Fruit fly (Drosophila melanogaster) whole organism, embryonic: ENCODE measurements around the gene Invadolysin.

Experiments
- Atf-2 ChIP-seq: fragments of 200-800 bp; sonication (Bioruptor generic); optimal IDR thresholded peaks from 2 replicates; lab custom pipeline; 2016; ENCODE audit warnings: missing biosample characterization, missing genetic modification characterization
- CG10209 ChIP-seq: fragments of 200-800 bp; sonication (Bioruptor generic); optimal IDR thresholded peaks from 3 replicates; lab custom pipeline; 2017; ENCODE audit warnings: missing biosample characterization, mild to moderate bottlenecking, missing genetic modification characterization, missing genetic modification reagents
- CG10274 ChIP-seq: fragments of 200-800 bp; sonication (Bioruptor generic); optimal IDR thresholded peaks from 3 replicates; lab custom pipeline; 2017; ENCODE audit warnings: missing biosample characterization, mild to moderate bottlenecking, missing genetic modification characterization
- CG12155 ChIP-seq: fragments of 200-800 bp; sonication (Bioruptor generic); optimal IDR thresholded peaks from 3 replicates; lab custom pipeline; 2016; ENCODE audit warnings: missing biosample characterization, missing genetic modification characterization
- CG12391 ChIP-seq: fragments of 200-800 bp; sonication (Bioruptor generic); optimal IDR thresholded peaks from 3 replicates; lab custom pipeline; 2018; ENCODE audit warnings: missing biosample characterization, mild to moderate bottlenecking, missing genetic modification characterization, moderate library complexity
- CG13894 ChIP-seq: fragments of 200-800 bp; sonication (Bioruptor generic); optimal IDR thresholded peaks from 3 replicates; lab custom pipeline; 2018; ENCODE audit warnings: missing biosample characterization, mild to moderate bottlenecking, missing genetic modification characterization, moderate library complexity
- CG17802 ChIP-seq: fragments of 200-800 bp; sonication (Bioruptor generic); optimal IDR thresholded peaks from 2 replicates; lab custom pipeline; 2018; ENCODE audit warnings: missing biosample characterization, mild to moderate bottlenecking, missing genetic modification characterization, moderate library complexity
- CG2202 ChIP-seq: fragments of 200-800 bp; sonication (Bioruptor generic); optimal IDR thresholded peaks from 2 replicates; lab custom pipeline; 2018; ENCODE audit warnings: missing biosample characterization, mild to moderate bottlenecking, missing genetic modification characterization
- CG2678 ChIP-seq: fragments of 200-800 bp; sonication (Bioruptor generic); optimal IDR thresholded peaks from 3 replicates; lab custom pipeline; 2019; ENCODE audit warnings: missing biosample characterization, mild to moderate bottlenecking, missing genetic modification characterization, moderate library complexity
- CG3065 ChIP-seq: fragments of 200-800 bp; sonication (Bioruptor generic); optimal IDR thresholded peaks from 2 replicates; lab custom pipeline; 2016; ENCODE audit warnings: missing biosample characterization, missing genetic modification characterization
- CG31224 ChIP-seq: fragments of 200-800 bp; sonication (Bioruptor generic); IDR thresholded peaks from 2 replicates; pipeline ENCODE4 v1.3.6; 2022; ENCODE audit warnings: missing biosample characterization, missing genetic modification characterization
- CG34224 ChIP-seq: fragments of 200-800 bp; sonication (Bioruptor generic); IDR thresholded peaks from 3 replicates; pipeline ENCODE4 v1.3.6; 2022; ENCODE audit warnings: missing biosample characterization, missing genetic modification characterization; ENCODE audit not compliant: partially characterized antibody
- CG4360 ChIP-seq: fragments of 200-800 bp; sonication (Bioruptor generic); IDR thresholded peaks from 2 replicates; pipeline ENCODE4 v1.3.6; 2022; ENCODE audit warnings: missing biosample characterization, missing genetic modification characterization
- CG4424 ChIP-seq: fragments of 200-800 bp; sonication (Bioruptor generic); optimal IDR thresholded peaks from 3 replicates; lab custom pipeline; 2016; ENCODE audit warnings: missing biosample characterization, missing genetic modification characterization
- CG6175 ChIP-seq: fragments of 200-800 bp; sonication (Bioruptor generic); IDR thresholded peaks from 3 replicates; pipeline ENCODE4 v1.3.6; 2022; ENCODE audit warnings: missing biosample characterization, missing genetic modification characterization
- CG7928 ChIP-seq: fragments of 200-800 bp; sonication (Bioruptor generic); optimal IDR thresholded peaks from 2 replicates; lab custom pipeline; 2017; ENCODE audit warnings: missing biosample characterization, mild to moderate bottlenecking, missing genetic modification characterization
- CG8290 ChIP-seq, 3 experiments: fragments of 200-800 bp; sonication (Bioruptor generic); optimal IDR thresholded peaks; 2 replicates each; lab custom pipeline; 2016 to 2019; ENCODE audit warnings: missing biosample characterization in 3 of 3, missing genetic modification characterization in 3 of 3, mild to moderate bottlenecking in 2 of 3, moderate library complexity in 1 of 3
- Chrac-16 ChIP-seq: fragments of 200-800 bp; sonication (Bioruptor generic); optimal IDR thresholded peaks from 3 replicates; lab custom pipeline; 2016; ENCODE audit warnings: missing biosample characterization, missing genetic modification characterization
- CkIIα-i1 ChIP-seq: fragments of 200-800 bp; sonication (Bioruptor generic); IDR thresholded peaks from 2 replicates; pipeline ENCODE4 v1.3.6; 2022; ENCODE audit warnings: missing biosample characterization, missing genetic modification characterization
- Dad ChIP-seq: fragments of 200-800 bp; sonication (Bioruptor generic); optimal IDR thresholded peaks from 3 replicates; lab custom pipeline; 2016; ENCODE audit warnings: missing biosample characterization, missing genetic modification characterization
- Dek ChIP-seq: fragments of 200-800 bp; sonication (Bioruptor generic); optimal IDR thresholded peaks from 3 replicates; lab custom pipeline; 2019; ENCODE audit warnings: missing biosample characterization, mild to moderate bottlenecking, missing genetic modification characterization, moderate library complexity
- Dll ChIP-seq: fragments of 200-800 bp; sonication (Bioruptor generic); IDR thresholded peaks from 4 replicates; pipeline ENCODE4 v1.3.6; 2022; ENCODE audit warnings: missing biosample characterization, missing genetic modification characterization; ENCODE audit not compliant: partially characterized antibody
- E2f1 ChIP-seq: fragments of 200-800 bp; sonication (Bioruptor generic); IDR thresholded peaks from 2 replicates; pipeline ENCODE4 v1.3.6; 2022; ENCODE audit warnings: missing biosample characterization, missing genetic modification characterization
- Elba2 ChIP-seq: fragments of 200-800 bp; sonication (Bioruptor generic); optimal IDR thresholded peaks from 3 replicates; lab custom pipeline; 2016; ENCODE audit warnings: missing biosample characterization, missing genetic modification characterization
- Fer1 ChIP-seq: fragments of 200-800 bp; sonication (Bioruptor generic); optimal IDR thresholded peaks from 2 replicates; lab custom pipeline; 2017; ENCODE audit warnings: missing biosample characterization, mild to moderate bottlenecking, missing genetic modification characterization
- H15 ChIP-seq: fragments of 200-800 bp; sonication (Bioruptor generic); IDR thresholded peaks from 3 replicates; pipeline ENCODE4 v1.3.6; 2022; ENCODE audit warnings: missing biosample characterization, missing genetic modification characterization
- HHEX ChIP-seq: fragments of 200-800 bp; sonication (Bioruptor generic); optimal IDR thresholded peaks from 3 replicates; lab custom pipeline; 2017; ENCODE audit warnings: missing biosample characterization, mild to moderate bottlenecking, missing genetic modification characterization, missing genetic modification reagents
- HLH4C ChIP-seq: fragments of 200-800 bp; sonication (Bioruptor generic); IDR thresholded peaks from 3 replicates; pipeline ENCODE4 v1.3.6; 2022; ENCODE audit warnings: missing biosample characterization, missing genetic modification characterization; ENCODE audit not compliant: partially characterized antibody
- Lhr ChIP-seq: fragments of 200-800 bp; sonication (Bioruptor generic); optimal IDR thresholded peaks from 3 replicates; lab custom pipeline; 2017; ENCODE audit warnings: mild to moderate bottlenecking, missing biosample characterization, missing genetic modification reagents, missing genetic modification characterization
- Lpt ChIP-seq: fragments of >200 bp; optimal IDR thresholded peaks from 2 replicates; lab custom pipeline; 2018; ENCODE audit warnings: missing biosample characterization, missing genetic modification characterization
- MBD-R2 ChIP-seq: fragments of 200-800 bp; sonication (Bioruptor generic); IDR thresholded peaks from 2 replicates; pipeline ENCODE4 v1.3.6; 2022; ENCODE audit warnings: missing biosample characterization, missing genetic modification characterization
- NC2α ChIP-seq: fragments of 200-800 bp; sonication (Bioruptor generic); optimal IDR thresholded peaks from 2 replicates; lab custom pipeline; 2016; ENCODE audit warnings: missing biosample characterization, missing genetic modification characterization
- Ravus ChIP-seq: fragments of 200-800 bp; sonication (Bioruptor generic); IDR thresholded peaks from 2 replicates; pipeline ENCODE4 v1.3.6; 2022; ENCODE audit warnings: missing biosample characterization, missing genetic modification characterization
- Rx ChIP-seq: fragments of 200-800 bp; sonication (Bioruptor generic); IDR thresholded peaks from 2 replicates; pipeline ENCODE4 v1.3.6; 2022; ENCODE audit warnings: missing biosample characterization, missing genetic modification characterization
- Usf ChIP-seq: fragments of 200-800 bp; sonication (Bioruptor generic); optimal IDR thresholded peaks from 2 replicates; lab custom pipeline; 2017; ENCODE audit warnings: missing genotype, missing biosample characterization, missing genetic modification characterization
- aop ChIP-seq: fragments of 200-800 bp; sonication (Bioruptor generic); IDR thresholded peaks from 2 replicates; pipeline ENCODE4 v1.3.6; 2022; ENCODE audit warnings: missing biosample characterization, missing genetic modification characterization
- ash1 ChIP-seq: fragments of 200-800 bp; sonication (Bioruptor generic); optimal IDR thresholded peaks from 2 replicates; lab custom pipeline; 2018; ENCODE audit warnings: missing biosample characterization, mild to moderate bottlenecking, missing genetic modification characterization
- ato ChIP-seq: fragments of 200-800 bp; sonication (Bioruptor generic); IDR thresholded peaks from 2 replicates; pipeline ENCODE4 v1.3.6; 2022; ENCODE audit warnings: missing biosample characterization, missing genetic modification characterization; ENCODE audit not compliant: partially characterized antibody
- inv ChIP-seq: fragments of 200-800 bp; sonication (Bioruptor generic); IDR thresholded peaks from 2 replicates; pipeline ENCODE4 v1.3.6; 2022; ENCODE audit warnings: missing biosample characterization, missing genetic modification characterization; ENCODE audit not compliant: partially characterized antibody
- luna ChIP-seq: fragments of 200-800 bp; sonication (Bioruptor generic); optimal IDR thresholded peaks from 2 replicates; lab custom pipeline; 2016; ENCODE audit warnings: missing biosample characterization, missing genetic modification characterization
- nerfin-2 ChIP-seq: fragments of 200-800 bp; sonication (Bioruptor generic); IDR thresholded peaks from 2 replicates; pipeline ENCODE4 v1.3.6; 2022; ENCODE audit warnings: missing biosample characterization, missing genetic modification characterization; ENCODE audit not compliant: partially characterized antibody
- nom ChIP-seq: fragments of 200-800 bp; sonication (Bioruptor generic); optimal IDR thresholded peaks from 2 replicates; lab custom pipeline; 2017; ENCODE audit warnings: missing biosample characterization, missing genetic modification characterization, mild to moderate bottlenecking, moderate library complexity, missing genetic modification reagents
- otp ChIP-seq: fragments of 200-800 bp; sonication (Bioruptor generic); IDR thresholded peaks from 3 replicates; pipeline ENCODE4, ENCODE4 v1.3.6; 2022; ENCODE audit warnings: missing biosample characterization, missing genetic modification characterization
- psq ChIP-seq: fragments of 200-800 bp; sonication (Bioruptor generic); optimal IDR thresholded peaks from 2 replicates; lab custom pipeline; 2017; ENCODE audit warnings: missing biosample characterization, missing genetic modification characterization
- run ChIP-seq: fragments of 200-800 bp; sonication (Bioruptor generic); optimal IDR thresholded peaks from 3 replicates; lab custom pipeline; 2018; ENCODE audit warnings: missing biosample characterization, mild to moderate bottlenecking, missing genetic modification characterization
- sr ChIP-seq: fragments of 200-800 bp; sonication (Bioruptor generic); IDR thresholded peaks from 3 replicates; pipeline ENCODE4 v1.3.6; 2022; ENCODE audit warnings: missing biosample characterization, missing genetic modification characterization
- ssp ChIP-seq: fragments of 200-800 bp; sonication (Bioruptor generic); IDR thresholded peaks from 2 replicates; pipeline ENCODE4 v1.3.6; 2022; ENCODE audit warnings: missing biosample characterization, missing genetic modification characterization
- twi ChIP-seq: fragments of 200-800 bp; optimal IDR thresholded peaks from 2 replicates; lab custom pipeline; 2019; ENCODE audit warnings: missing biosample characterization, mild to moderate bottlenecking, missing genetic modification characterization, moderate library complexity
- vfl ChIP-seq: fragments of 200-800 bp; sonication (Bioruptor generic); optimal IDR thresholded peaks from 2 replicates; lab custom pipeline; 2016; ENCODE audit warnings: missing biosample characterization, missing genetic modification characterization

The Invadolysin gene

DNA sequence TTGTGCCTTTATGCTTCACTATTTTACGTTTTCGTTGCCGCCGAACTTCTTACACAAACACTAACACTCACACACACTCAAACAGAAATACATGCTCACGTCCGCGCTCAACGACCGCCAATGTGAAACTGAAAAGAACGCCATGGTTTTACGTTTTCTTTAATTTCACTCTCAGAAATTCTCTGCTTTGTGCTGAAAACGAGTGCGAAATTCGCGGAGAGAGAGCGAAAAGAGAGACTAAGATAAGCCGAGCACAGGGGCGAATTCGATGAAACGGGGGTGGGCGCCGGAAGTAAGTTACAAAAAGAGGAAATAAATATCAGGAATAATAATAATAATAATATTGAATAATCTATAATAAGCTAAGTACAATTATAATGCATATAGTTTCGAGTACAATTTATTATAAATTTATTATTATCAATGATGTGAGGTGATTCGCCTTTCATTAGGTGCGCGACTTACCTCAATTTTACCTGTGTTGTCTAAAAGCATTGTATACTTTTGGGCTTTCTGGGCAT lies 25.9 kb downstream of the Invadolysin start, which contains the start of gene Best1 (continued):
- peak; percentile 69 for TF ChIP-seq CG17802
- peak; percentile 81 for TF ChIP-seq run (tag; lab: Kevin White, UChicago)
- peak; percentile 76 for TF ChIP-seq vfl (GFP tag; lab: Kevin White, UChicago)
- peak; percentile 55; the same call in 1 of the 2 replicates for TF ChIP-seq CkIIα-i1 (GFP tag; lab: Robert Waterston, UW)
- peak; percentile 67 for TF ChIP-seq Lhr (GFP tag; lab: Kevin White, UChicago)
- no peak for TF ChIP-seq Atf-2 (GFP tag; lab: Kevin White, UChicago)
- TF ChIP-seq Ravus, result peak; percentile 58
- TF ChIP-seq inv, result peak; percentile 72
- peak; percentile 82 for TF ChIP-seq CG34224
- peak; percentile 84 for TF ChIP-seq Chrac-16 (GFP tag; lab: Kevin White, UChicago)
- peak; percentile 74 for TF ChIP-seq CG10274 (GFP tag; lab: Kevin White, UChicago)
- TF ChIP-seq CG13894 (tag; lab: Kevin White, UChicago), result peak; percentile 93
- peak; percentile 33 for TF ChIP-seq luna (GFP tag; lab: Kevin White, UChicago)
- peak; percentile 80 for TF ChIP-seq Rx (GFP tag; lab: Robert Waterston, UW)
- peak; percentile 79 for TF ChIP-seq CG2202 (tag; lab: Kevin White, UChicago)
- TF ChIP-seq nerfin-2 (GFP tag; lab: Robert Waterston, UW), result peak; percentile 54
- no peak for TF ChIP-seq NC2α (GFP tag; lab: Kevin White, UChicago)
- TF ChIP-seq CG2678 (tag; lab: Kevin White, UChicago), result peak; percentile 94
- peak; percentile 23 for TF ChIP-seq Elba2
- peak; percentile 100 for TF ChIP-seq aop (GFP tag; lab: Robert Waterston, UW)
- TF ChIP-seq H15 (GFP tag; lab: Robert Waterston, UW), result peak; percentile 93
- peak; percentile 89 for TF ChIP-seq psq
- peak; percentile 54; the same call in 1 of the 2 replicates for TF ChIP-seq ato (GFP tag; lab: Robert Waterston, UW)
- TF ChIP-seq ssp (GFP tag; lab: Robert Waterston, UW), result peak; percentile 77
- TF ChIP-seq CG8290 (GFP tag; optimal IDR thresholded peaks at IDR 0.05; lab: Kevin White, UChicago), result peak; percentile 18
- peak; percentile 30 to 87 for TF ChIP-seq CG8290 (tag; optimal IDR thresholded peaks at IDR 0.05; lab: Kevin White, UChicago)
- TF ChIP-seq HHEX (GFP tag; lab: Kevin White, UChicago), result peak; percentile 91
- TF ChIP-seq CG7928 (GFP tag; lab: Kevin White, UChicago), result peak; percentile 32
- TF ChIP-seq sr, result peak; percentile 75; the same call in 2 of the 3 replicates
- peak; percentile 85 for TF ChIP-seq CG12155 (GFP tag; lab: Kevin White, UChicago)
- no peak for TF ChIP-seq Lpt (GFP tag; lab: Kevin White, UChicago)
- TF ChIP-seq CG31224 (GFP tag; lab: Robert Waterston, UW), result peak; percentile 87
- peak; percentile 85 for TF ChIP-seq MBD-R2 (GFP tag; lab: Robert Waterston, UW)
- TF ChIP-seq ash1, result peak; percentile 0
- TF ChIP-seq CG6175, result peak; percentile 86
- TF ChIP-seq nom (GFP tag; lab: Kevin White, UChicago), result peak; percentile 86
- TF ChIP-seq otp (GFP tag; lab: Robert Waterston, UW), result peak; percentile 89; the same call in 2 of the 3 replicates
- peak; percentile 55; the same call in 2 of the 4 replicates for TF ChIP-seq Dll (GFP tag; lab: Robert Waterston, UW)
- TF ChIP-seq Dek (tag; lab: Kevin White, UChicago), result peak; percentile 93
- peak; percentile 63 for TF ChIP-seq Dad (GFP tag; lab: Kevin White, UChicago)
- peak; percentile 47; the same call in 2 of the 3 replicates for TF ChIP-seq HLH4C (GFP tag; lab: Robert Waterston, UW)
- peak; percentile 49 for TF ChIP-seq CG3065
- TF ChIP-seq CG10209 (GFP tag; lab: Kevin White, UChicago), result peak; percentile 91
- peak; percentile 93 for TF ChIP-seq Fer1
- TF ChIP-seq Usf (GFP tag; lab: Kevin White, UChicago), result peak; percentile 82
- peak; percentile 96 for TF ChIP-seq CG12391
- peak; percentile 86 for TF ChIP-seq CG4424 (GFP tag; lab: Kevin White, UChicago)
- peak; percentile 76 for TF ChIP-seq twi
- peak; percentile 90 for TF ChIP-seq E2f1
- TF ChIP-seq CG4360 (GFP tag; lab: Robert Waterston, UW), result peak; percentile 52
